Fruit fly (Drosophila melanogaster) whole organism, embryonic: Measurements from ENCODE around the gene CG15262.
A peak's percentile ranks its signal among the peaks of the same experiment; 100 is the strongest.

Experiments used
- Adf1 ChIP-seq: fragments of 200-800 bp; sonication (Bioruptor generic); IDR thresholded peaks from 2 replicates; pipeline ENCODE4 v1.3.6; 2022; ENCODE audit warnings: missing biosample characterization, missing genetic modification characterization
- Bdp1 ChIP-seq: fragments of 200-800 bp; sonication (Bioruptor generic); optimal IDR thresholded peaks from 3 replicates; lab custom pipeline; 2016; ENCODE audit warnings: missing biosample characterization, missing genetic modification characterization
- CG11695 ChIP-seq: fragments of 200-800 bp; sonication (Bioruptor generic); IDR thresholded peaks from 3 replicates; pipeline ENCODE4 v1.3.6; 2022; ENCODE audit warnings: missing biosample characterization, missing genetic modification characterization
- CG1233 ChIP-seq: fragments of 200-800 bp; sonication (Bioruptor generic); optimal IDR thresholded peaks from 4 replicates; lab custom pipeline; 2018; ENCODE audit warnings: missing biosample characterization, mild to moderate bottlenecking, missing genetic modification characterization
- CG15479 ChIP-seq: fragments of 200-800 bp; sonication (Bioruptor generic); optimal IDR thresholded peaks from 3 replicates; lab custom pipeline; 2019; ENCODE audit warnings: missing biosample characterization, mild to moderate bottlenecking, missing genetic modification characterization, moderate library complexity
- CG1602 ChIP-seq: fragments of 200-800 bp; sonication (Bioruptor generic); optimal IDR thresholded peaks from 3 replicates; lab custom pipeline; 2016; ENCODE audit warnings: missing biosample characterization, missing genetic modification characterization
- CG1603 ChIP-seq: fragments of 200-800 bp; sonication (Bioruptor generic); optimal IDR thresholded peaks from 2 replicates; lab custom pipeline; 2019; ENCODE audit warnings: missing biosample characterization, mild to moderate bottlenecking, missing genetic modification characterization, moderate library complexity
- CG17802 ChIP-seq: fragments of 200-800 bp; sonication (Bioruptor generic); optimal IDR thresholded peaks from 2 replicates; lab custom pipeline; 2018; ENCODE audit warnings: missing biosample characterization, mild to moderate bottlenecking, missing genetic modification characterization, moderate library complexity
- CG1792 ChIP-seq: fragments of 200-800 bp; sonication (Bioruptor generic); optimal IDR thresholded peaks from 2 replicates; lab custom pipeline; 2016; ENCODE audit warnings: missing biosample characterization, missing genetic modification characterization
- CG18262 ChIP-seq: fragments of 200-800 bp; optimal IDR thresholded peaks from 3 replicates; lab custom pipeline; 2019; ENCODE audit warnings: missing biosample characterization, mild to moderate bottlenecking, missing genetic modification characterization, moderate library complexity
- CG18764 ChIP-seq: fragments of 200-800 bp; sonication (Bioruptor generic); optimal IDR thresholded peaks from 3 replicates; lab custom pipeline; 2016; ENCODE audit warnings: missing biosample characterization, missing genetic modification characterization
- CG2712 ChIP-seq: fragments of 200-800 bp; optimal IDR thresholded peaks from 3 replicates; lab custom pipeline; 2019; ENCODE audit warnings: missing biosample characterization, mild to moderate bottlenecking, missing genetic modification characterization, moderate library complexity
- CG34422 ChIP-seq: fragments of 200-800 bp; sonication (Bioruptor generic); IDR thresholded peaks from 3 replicates; pipeline ENCODE4 v1.3.6; 2022; ENCODE audit warnings: missing biosample characterization, missing genetic modification characterization
- CG4282 ChIP-seq: fragments of 200-800 bp; sonication (Bioruptor generic); optimal IDR thresholded peaks from 2 replicates; lab custom pipeline; 2016; ENCODE audit warnings: missing biosample characterization, missing genetic modification characterization
- CG4617 ChIP-seq: fragments of 200-800 bp; sonication (Bioruptor generic); optimal IDR thresholded peaks from 3 replicates; lab custom pipeline; 2016; ENCODE audit warnings: missing biosample characterization, missing genetic modification characterization, borderline replicate concordance
- CG6683 ChIP-seq: fragments of 200-800 bp; sonication (Bioruptor generic); optimal IDR thresholded peaks from 2 replicates; lab custom pipeline; 2017; ENCODE audit warnings: missing biosample characterization, mild to moderate bottlenecking, missing genetic modification characterization, missing genetic modification reagents
- CG7839 ChIP-seq: fragments of 200-800 bp; sonication (Bioruptor generic); optimal IDR thresholded peaks from 3 replicates; lab custom pipeline; 2018; ENCODE audit warnings: missing biosample characterization, mild to moderate bottlenecking, missing genetic modification characterization, moderate library complexity
- CG8089 ChIP-seq: fragments of 200-800 bp; sonication (Bioruptor generic); optimal IDR thresholded peaks from 3 replicates; lab custom pipeline; 2016; ENCODE audit warnings: missing biosample characterization, missing genetic modification characterization
- CG8944 ChIP-seq: fragments of 200-800 bp; sonication (Bioruptor generic); optimal IDR thresholded peaks from 3 replicates; lab custom pipeline; 2016; ENCODE audit warnings: missing biosample characterization, missing genetic modification characterization
- CG9609 ChIP-seq: fragments of 200-800 bp; sonication (Bioruptor generic); optimal IDR thresholded peaks from 3 replicates; lab custom pipeline; 2016; ENCODE audit warnings: missing biosample characterization, missing genetic modification characterization
- CG9817 ChIP-seq: fragments of 200-800 bp; sonication (Bioruptor generic); optimal IDR thresholded peaks from 2 replicates; lab custom pipeline; 2018; ENCODE audit warnings: missing biosample characterization, mild to moderate bottlenecking, missing genetic modification characterization, moderate library complexity
- CoRest ChIP-seq: fragments of 200-800 bp; sonication (Bioruptor generic); optimal IDR thresholded peaks from 3 replicates; lab custom pipeline; 2018; ENCODE audit warnings: missing biosample characterization, mild to moderate bottlenecking, missing genetic modification characterization, moderate library complexity
- Dbx ChIP-seq: fragments of 200-800 bp; sonication (Bioruptor generic); IDR thresholded peaks from 3 replicates; pipeline ENCODE4 v1.3.6; 2022; ENCODE audit warnings: missing biosample characterization, missing genetic modification characterization
- ERR ChIP-seq: fragments of 200-800 bp; sonication (Bioruptor generic); optimal IDR thresholded peaks from 2 replicates; lab custom pipeline; 2016; ENCODE audit warnings: missing biosample characterization, missing genetic modification characterization
- Ets97D ChIP-seq: fragments of 200-800 bp; sonication (Bioruptor generic); optimal IDR thresholded peaks from 3 replicates; lab custom pipeline; 2016; ENCODE audit warnings: missing biosample characterization, missing genetic modification characterization
- Lpt ChIP-seq: fragments of >200 bp; optimal IDR thresholded peaks from 2 replicates; lab custom pipeline; 2018; ENCODE audit warnings: missing biosample characterization, missing genetic modification characterization
- Neu2 ChIP-seq: fragments of 200-800 bp; sonication (Bioruptor generic); optimal IDR thresholded peaks from 3 replicates; lab custom pipeline; 2016; ENCODE audit warnings: missing biosample characterization, missing genetic modification characterization, borderline replicate concordance
- Nf-YB ChIP-seq: fragments of 200-800 bp; sonication (Bioruptor generic); optimal IDR thresholded peaks from 3 replicates; lab custom pipeline; 2019; ENCODE audit warnings: missing biosample characterization, mild to moderate bottlenecking, missing genetic modification characterization, moderate library complexity
- Ravus ChIP-seq: fragments of 200-800 bp; sonication (Bioruptor generic); IDR thresholded peaks from 2 replicates; pipeline ENCODE4 v1.3.6; 2022; ENCODE audit warnings: missing biosample characterization, missing genetic modification characterization
- Six4 ChIP-seq: fragments of 200-800 bp; sonication (Bioruptor generic); optimal IDR thresholded peaks from 2 replicates; lab custom pipeline; 2016; ENCODE audit warnings: missing biosample characterization, missing genetic modification characterization
- Spps ChIP-seq: fragments of 200-800 bp; sonication (Bioruptor generic); optimal IDR thresholded peaks from 2 replicates; lab custom pipeline; 2018; ENCODE audit warnings: missing biosample characterization, mild to moderate bottlenecking, missing genetic modification characterization
- bigmax ChIP-seq: fragments of 200-800 bp; sonication (Bioruptor generic); optimal IDR thresholded peaks from 2 replicates; lab custom pipeline; 2018; ENCODE audit warnings: missing biosample characterization, mild to moderate bottlenecking, missing genetic modification characterization
- bsh ChIP-seq, 2 experiments: fragments of 200-800 bp; sonication (Bioruptor generic); optimal IDR thresholded peaks; 2 replicates each; lab custom pipeline; 2017 to 2018; ENCODE audit warnings: mild to moderate bottlenecking in 2 of 2, missing biosample characterization in 2 of 2, missing genetic modification characterization in 2 of 2, moderate library complexity in 1 of 2
- dmrt11E ChIP-seq: fragments of 200-800 bp; sonication (Bioruptor generic); optimal IDR thresholded peaks from 3 replicates; lab custom pipeline; 2018; ENCODE audit warnings: missing biosample characterization, mild to moderate bottlenecking, missing genetic modification characterization, moderate library complexity
- esg ChIP-seq: fragments of 200-800 bp; sonication (Bioruptor generic); conservative IDR thresholded peaks from 2 replicates; pipeline ENCODE4 v1.3.6; 2022; ENCODE audit warnings: missing biosample characterization, missing genetic modification characterization
- hb ChIP-seq: fragments of 200-800 bp; sonication (Bioruptor generic); IDR thresholded peaks from 3 replicates; pipeline ENCODE4 v1.3.6; 2022; ENCODE audit warnings: missing biosample characterization, missing genetic modification characterization; ENCODE audit not compliant: partially characterized antibody
- klu ChIP-seq: fragments of 200-800 bp; sonication (Bioruptor generic); IDR thresholded peaks from 2 replicates; pipeline ENCODE4 v1.3.6; 2022; ENCODE audit warnings: missing biosample characterization, missing genetic modification characterization
- knrl ChIP-seq: fragments of 200-800 bp; sonication (Bioruptor generic); IDR thresholded peaks from 3 replicates; pipeline ENCODE4 v1.3.6; 2022; ENCODE audit warnings: missing biosample characterization, missing genetic modification characterization; ENCODE audit not compliant: partially characterized antibody
- lab ChIP-seq: fragments of 200-800 bp; sonication (Bioruptor generic); optimal IDR thresholded peaks from 3 replicates; lab custom pipeline; 2017; ENCODE audit warnings: missing biosample characterization, missing genetic modification characterization, mild to moderate bottlenecking, moderate library complexity, missing genetic modification reagents
- peb ChIP-seq: fragments of 200-800 bp; sonication (Bioruptor generic); IDR thresholded peaks from 2 replicates; pipeline ENCODE4 v1.3.6; 2022; ENCODE audit warnings: missing biosample characterization, missing genetic modification characterization
- phol ChIP-seq: fragments of 200-800 bp; sonication (Bioruptor generic); optimal IDR thresholded peaks from 3 replicates; lab custom pipeline; 2018; ENCODE audit warnings: missing biosample characterization, mild to moderate bottlenecking, missing genetic modification characterization, moderate library complexity
- ranshi ChIP-seq: fragments of 200-800 bp; sonication (Bioruptor generic); IDR thresholded peaks from 2 replicates; pipeline ENCODE4 v1.3.6; 2022; ENCODE audit warnings: missing biosample characterization, missing genetic modification characterization
- repo ChIP-seq: fragments of 200-800 bp; sonication (Bioruptor generic); optimal IDR thresholded peaks from 2 replicates; lab custom pipeline; 2016; ENCODE audit warnings: missing biosample characterization, missing genetic modification characterization
- scrt ChIP-seq: fragments of 200-800 bp; sonication (Bioruptor generic); optimal IDR thresholded peaks from 2 replicates; lab custom pipeline; 2018; ENCODE audit warnings: missing biosample characterization, mild to moderate bottlenecking, missing genetic modification characterization, moderate library complexity
- sr ChIP-seq: fragments of 200-800 bp; sonication (Bioruptor generic); IDR thresholded peaks from 3 replicates; pipeline ENCODE4 v1.3.6; 2022; ENCODE audit warnings: missing biosample characterization, missing genetic modification characterization
- toy ChIP-seq: fragments of 200-800 bp; sonication (Bioruptor generic); IDR thresholded peaks from 2 replicates; pipeline ENCODE4 v1.3.6; 2022; ENCODE audit warnings: missing biosample characterization, missing genetic modification characterization
- ttk ChIP-seq: fragments of 200-800 bp; sonication (Bioruptor generic); IDR thresholded peaks from 2 replicates; pipeline ENCODE4 v2.1.2; 2022; ENCODE audit warnings: missing biosample characterization, missing genetic modification characterization
- zf30C ChIP-seq: fragments of 200-800 bp; sonication (Bioruptor generic); optimal IDR thresholded peaks from 3 replicates; lab custom pipeline; 2018; ENCODE audit warnings: missing biosample characterization, mild to moderate bottlenecking, missing genetic modification characterization

The CG15262 gene

DNA sequence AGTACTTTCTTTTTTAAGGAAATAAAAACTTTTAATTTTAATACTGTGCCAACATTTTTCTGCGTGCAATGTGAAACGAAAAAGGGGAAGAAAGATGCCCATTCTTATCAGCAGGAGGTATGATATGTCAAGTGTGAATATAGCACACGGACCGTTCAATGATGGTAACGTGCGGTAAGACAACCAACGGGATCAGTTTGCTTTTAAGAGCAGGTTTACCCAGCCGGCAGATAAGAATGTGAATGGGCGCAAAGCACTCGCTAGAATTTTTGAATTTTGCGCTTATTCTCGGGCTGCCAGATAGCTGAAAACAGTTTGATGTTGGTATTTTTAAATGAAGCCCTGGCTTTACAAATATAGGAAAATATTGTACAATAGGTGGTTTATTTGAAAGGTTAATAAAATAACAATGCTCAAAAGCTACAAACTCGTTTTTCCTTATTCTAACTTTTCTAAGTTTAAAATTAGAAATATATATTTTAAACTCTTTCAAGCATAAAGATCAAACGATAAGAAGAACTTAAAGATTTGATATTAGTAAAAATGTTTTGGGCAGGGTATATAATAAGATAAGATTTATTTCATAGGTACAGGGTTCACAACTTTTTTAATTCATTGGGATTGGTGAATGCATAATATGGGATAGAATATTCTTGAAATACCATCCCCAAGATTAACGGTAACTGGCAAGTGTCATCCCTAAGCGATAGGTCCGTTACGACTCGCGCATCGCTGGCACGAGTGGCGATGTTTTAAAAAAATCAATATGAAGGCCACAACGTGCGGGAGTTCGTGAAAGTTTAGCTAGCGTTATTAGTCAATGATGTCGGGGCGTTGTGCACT is 49.2 kb upstream of the CG15262 start, which contains the start of gene dao (continued):
- TF ChIP-seq CG9609 (GFP tag; lab: Kevin White, UChicago), result peak; percentile 15
- no peak for TF ChIP-seq Nf-YB (GFP tag; lab: Kevin White, UChicago)
- peak; percentile 46 for TF ChIP-seq CG7839 (tag; lab: Kevin White, UChicago)
- peak; percentile 65 for TF ChIP-seq esg
- no peak for TF ChIP-seq CG18764 (GFP tag; lab: Kevin White, UChicago)
- TF ChIP-seq hb (GFP tag; lab: Robert Waterston, UW), result peak; percentile 74
- no peak for TF ChIP-seq ERR (GFP tag; lab: Kevin White, UChicago)
- TF ChIP-seq bsh (GFP tag; optimal IDR thresholded peaks at IDR 0.05; lab: Kevin White, UChicago), result peak in 1 of 2 experiments; percentile 43
- TF ChIP-seq peb, result no peak
- TF ChIP-seq Dbx, result peak; percentile 70; the same call in 1 of the 3 replicates
- TF ChIP-seq Bdp1 (GFP tag; lab: Kevin White, UChicago), result no peak
- peak; percentile 45 for TF ChIP-seq CG15479 (GFP tag; lab: Kevin White, UChicago)
- no peak for TF ChIP-seq scrt (GFP tag; lab: Kevin White, UChicago)
- TF ChIP-seq repo (GFP tag; lab: Kevin White, UChicago), result no peak
- TF ChIP-seq Lpt, result no peak
- TF ChIP-seq ttk (GFP tag; lab: Robert Waterston, UW), result peak; percentile 47; the same call in 1 of the 2 replicates
- peak; percentile 68 for TF ChIP-seq CG1602 (GFP tag; lab: Kevin White, UChicago)
- TF ChIP-seq ranshi, result peak; percentile 34; the same call in 1 of the 2 replicates
- no peak for TF ChIP-seq Adf1 (GFP tag; lab: Robert Waterston, UW)
- 0 out of 2 replicates have a peak, but pooled peaks have one; percentile 40 for TF ChIP-seq klu
- peak; percentile 18 for TF ChIP-seq lab (GFP tag; lab: Kevin White, UChicago)
- TF ChIP-seq CG1792 (GFP tag; lab: Kevin White, UChicago), result no peak
- TF ChIP-seq dmrt11E (tag; lab: Kevin White, UChicago), result peak; percentile 31
- peak; percentile 46 for TF ChIP-seq CG18262 (tag; lab: Kevin White, UChicago)
- TF ChIP-seq CG11695 (GFP tag; lab: Robert Waterston, UW), result no peak
- no peak for TF ChIP-seq CG4282 (GFP tag; lab: Kevin White, UChicago)
- TF ChIP-seq phol (tag; lab: Kevin White, UChicago), result peak; percentile 70
- TF ChIP-seq CG2712, result peak; percentile 54
- TF ChIP-seq CG8944 (GFP tag; lab: Kevin White, UChicago), result peak; percentile 36
- TF ChIP-seq Spps (tag; lab: Kevin White, UChicago), result no peak
- peak; percentile 59 for TF ChIP-seq Ets97D (GFP tag; lab: Kevin White, UChicago)
- TF ChIP-seq CG4617 (GFP tag; lab: Kevin White, UChicago), result no peak
- TF ChIP-seq Six4 (GFP tag; lab: Kevin White, UChicago), result peak; percentile 8
- TF ChIP-seq Neu2 (GFP tag; lab: Kevin White, UChicago), result no peak
- TF ChIP-seq Ravus, result no peak
- TF ChIP-seq CG1233, result no peak
- peak; percentile 85 for TF ChIP-seq knrl (GFP tag; lab: Robert Waterston, UW)
- TF ChIP-seq bigmax, result no peak
- TF ChIP-seq CoRest, result peak; percentile 76
- peak; percentile 23 for TF ChIP-seq CG1603 (tag; lab: Kevin White, UChicago)
- no peak for TF ChIP-seq CG6683
- no peak for TF ChIP-seq sr (GFP tag; lab: Robert Waterston, UW)
- TF ChIP-seq zf30C (GFP tag; lab: Kevin White, UChicago), result no peak
- peak; percentile 62; the same call in 2 of the 3 replicates for TF ChIP-seq CG34422 (GFP tag; lab: Robert Waterston, UW)
- no peak for TF ChIP-seq toy (GFP tag; lab: Robert Waterston, UW)
- no peak for TF ChIP-seq CG8089 (GFP tag; lab: Kevin White, UChicago)
- TF ChIP-seq CG9817 (tag; lab: Kevin White, UChicago), result peak; percentile 45
- TF ChIP-seq CG17802 (tag; lab: Kevin White, UChicago), result no peak
